Fruit fly (Drosophila melanogaster) whole organism, embryonic: Measurements from ENCODE around the gene CG4301.

Source experiments
- Abd-B ChIP-seq: fragments of 200-800 bp; sonication (Bioruptor generic); optimal IDR thresholded peaks from 2 replicates; lab custom pipeline; 2018; ENCODE audit warnings: missing biosample characterization, mild to moderate bottlenecking, missing genetic modification characterization, moderate library complexity
- Atf-2 ChIP-seq: fragments of 200-800 bp; sonication (Bioruptor generic); optimal IDR thresholded peaks from 2 replicates; lab custom pipeline; 2016; ENCODE audit warnings: missing biosample characterization, missing genetic modification characterization
- Atf3 ChIP-seq: fragments of 200-800 bp; sonication (Bioruptor generic); optimal IDR thresholded peaks from 3 replicates; lab custom pipeline; 2016; ENCODE audit warnings: missing biosample characterization, missing genetic modification characterization
- B-H1 ChIP-seq: fragments of 200-800 bp; sonication (Bioruptor generic); IDR thresholded peaks from 3 replicates; pipeline ENCODE4 v1.3.6; 2022; ENCODE audit warnings: missing biosample characterization, missing genetic modification characterization
- CG10431 ChIP-seq: fragments of 200-800 bp; sonication (Bioruptor generic); optimal IDR thresholded peaks from 3 replicates; lab custom pipeline; 2018; ENCODE audit warnings: missing biosample characterization, mild to moderate bottlenecking, missing genetic modification characterization
- CG10565 ChIP-seq: fragments of 200-800 bp; sonication (Bioruptor generic); optimal IDR thresholded peaks from 3 replicates; lab custom pipeline; 2016; ENCODE audit warnings: missing biosample characterization, mild to moderate bottlenecking, missing genetic modification characterization
- CG11560 ChIP-seq: fragments of 200-800 bp; sonication (Bioruptor generic); IDR thresholded peaks from 3 replicates; pipeline ENCODE4 v1.3.6; 2022; ENCODE audit warnings: missing biosample characterization, missing genetic modification characterization
- CG14014 ChIP-seq: fragments of 200-800 bp; sonication (Bioruptor generic); IDR thresholded peaks from 2 replicates; pipeline ENCODE4 v1.3.6; 2022; ENCODE audit warnings: missing biosample characterization, missing genetic modification characterization
- CG15696 ChIP-seq: fragments of 200-800 bp; sonication (Bioruptor generic); optimal IDR thresholded peaks from 2 replicates; lab custom pipeline; 2019; ENCODE audit warnings: missing biosample characterization, mild to moderate bottlenecking, missing genetic modification characterization, moderate library complexity
- CG2116 ChIP-seq: fragments of 200-800 bp; sonication (Bioruptor generic); optimal IDR thresholded peaks from 3 replicates; lab custom pipeline; 2018; ENCODE audit warnings: missing biosample characterization, mild to moderate bottlenecking, missing genetic modification characterization
- CG2202 ChIP-seq: fragments of 200-800 bp; sonication (Bioruptor generic); optimal IDR thresholded peaks from 2 replicates; lab custom pipeline; 2018; ENCODE audit warnings: missing biosample characterization, mild to moderate bottlenecking, missing genetic modification characterization
- CG31388 ChIP-seq: fragments of 200-800 bp; sonication (Bioruptor generic); optimal IDR thresholded peaks from 2 replicates; lab custom pipeline; 2016; ENCODE audit warnings: missing biosample characterization, missing genetic modification characterization
- CG3163 ChIP-seq: fragments of 200-800 bp; sonication (Bioruptor generic); optimal IDR thresholded peaks from 3 replicates; lab custom pipeline; 2016; ENCODE audit warnings: missing biosample characterization, missing genetic modification characterization
- CG4360 ChIP-seq: fragments of 200-800 bp; sonication (Bioruptor generic); IDR thresholded peaks from 2 replicates; pipeline ENCODE4 v1.3.6; 2022; ENCODE audit warnings: missing biosample characterization, missing genetic modification characterization
- CG4424 ChIP-seq: fragments of 200-800 bp; sonication (Bioruptor generic); optimal IDR thresholded peaks from 3 replicates; lab custom pipeline; 2016; ENCODE audit warnings: missing biosample characterization, missing genetic modification characterization
- CG4707 ChIP-seq: fragments of 200-800 bp; sonication (Bioruptor generic); optimal IDR thresholded peaks from 2 replicates; lab custom pipeline; 2018; ENCODE audit warnings: missing biosample characterization, mild to moderate bottlenecking, missing genetic modification characterization, moderate library complexity
- CG6272 ChIP-seq: fragments of 200-800 bp; sonication (Bioruptor generic); IDR thresholded peaks from 2 replicates; pipeline ENCODE4 v1.3.6; 2022; ENCODE audit warnings: missing biosample characterization, missing genetic modification characterization
- CG7372 ChIP-seq: fragments of 200-800 bp; sonication (Bioruptor generic); IDR thresholded peaks from 2 replicates; pipeline ENCODE4 v1.3.6; 2022; ENCODE audit warnings: missing biosample characterization, missing genetic modification characterization
- CG9215 ChIP-seq: fragments of 200-800 bp; sonication (Bioruptor generic); IDR thresholded peaks from 2 replicates; pipeline ENCODE4 v1.3.6; 2022; ENCODE audit warnings: missing biosample characterization, missing genetic modification characterization
- Doc3 ChIP-seq: fragments of 200-800 bp; sonication (Bioruptor generic); IDR thresholded peaks from 3 replicates; pipeline ENCODE4 v1.3.6; 2022; ENCODE audit warnings: missing biosample characterization, missing genetic modification characterization; ENCODE audit not compliant: partially characterized antibody
- HLH3B ChIP-seq: fragments of 200-800 bp; sonication (Bioruptor generic); IDR thresholded peaks from 2 replicates; pipeline ENCODE4 v1.3.6; 2022; ENCODE audit warnings: missing biosample characterization, missing genetic modification characterization
- Hand ChIP-seq: fragments of 200-800 bp; sonication (Bioruptor generic); optimal IDR thresholded peaks from 2 replicates; lab custom pipeline; 2017; ENCODE audit warnings: mild to moderate bottlenecking, missing biosample characterization, missing genetic modification reagents, missing genetic modification characterization
- Lpt ChIP-seq: fragments of >200 bp; optimal IDR thresholded peaks from 2 replicates; lab custom pipeline; 2018; ENCODE audit warnings: missing biosample characterization, missing genetic modification characterization
- MTF-1 ChIP-seq: fragments of 200-800 bp; sonication (Bioruptor generic); optimal IDR thresholded peaks from 2 replicates; lab custom pipeline; 2018; ENCODE audit warnings: missing biosample characterization, mild to moderate bottlenecking, missing genetic modification characterization, borderline replicate concordance
- Opbp ChIP-seq: fragments of 200-800 bp; sonication (Bioruptor generic); IDR thresholded peaks from 3 replicates; pipeline ENCODE4 v1.3.6; 2022; ENCODE audit warnings: missing biosample characterization, missing genetic modification characterization; ENCODE audit not compliant: partially characterized antibody
- PHDP ChIP-seq: fragments of 200-800 bp; sonication (Bioruptor generic); optimal IDR thresholded peaks from 3 replicates; lab custom pipeline; 2018; ENCODE audit warnings: missing biosample characterization, mild to moderate bottlenecking, missing genetic modification characterization, moderate library complexity
- Ravus ChIP-seq: fragments of 200-800 bp; sonication (Bioruptor generic); IDR thresholded peaks from 2 replicates; pipeline ENCODE4 v1.3.6; 2022; ENCODE audit warnings: missing biosample characterization, missing genetic modification characterization
- Scr ChIP-seq: fragments of 200-800 bp; sonication (Bioruptor generic); IDR thresholded peaks from 2 replicates; pipeline ENCODE4 v1.3.6; 2022; ENCODE audit warnings: missing biosample characterization, missing genetic modification characterization; ENCODE audit not compliant: partially characterized antibody
- Six4 ChIP-seq: fragments of 200-800 bp; sonication (Bioruptor generic); optimal IDR thresholded peaks from 2 replicates; lab custom pipeline; 2016; ENCODE audit warnings: missing biosample characterization, missing genetic modification characterization
- Sox100B ChIP-seq: fragments of 200-800 bp; sonication (Bioruptor generic); optimal IDR thresholded peaks from 3 replicates; lab custom pipeline; 2018; ENCODE audit warnings: missing biosample characterization, mild to moderate bottlenecking, missing genetic modification characterization
- ase ChIP-seq: fragments of 200-800 bp; sonication (Bioruptor generic); IDR thresholded peaks from 3 replicates; pipeline ENCODE4 v1.3.6; 2022; ENCODE audit warnings: missing biosample characterization, missing genetic modification characterization
- cato ChIP-seq: fragments of 200-800 bp; sonication (Bioruptor generic); optimal IDR thresholded peaks from 2 replicates; lab custom pipeline; 2016; ENCODE audit warnings: missing biosample characterization, missing genetic modification characterization, borderline replicate concordance
- dan ChIP-seq: fragments of 200-800 bp; sonication (Bioruptor generic); IDR thresholded peaks from 2 replicates; pipeline ENCODE4 v1.3.6; 2022; ENCODE audit warnings: missing biosample characterization, missing genetic modification characterization
- fd102C ChIP-seq: fragments of 200-800 bp; sonication (Bioruptor generic); optimal IDR thresholded peaks from 2 replicates; lab custom pipeline; 2018; ENCODE audit warnings: missing biosample characterization, mild to moderate bottlenecking, missing genetic modification characterization, moderate library complexity
- gsb ChIP-seq: fragments of 200-800 bp; sonication (Bioruptor generic); IDR thresholded peaks from 2 replicates; pipeline ENCODE4 v1.3.6; 2022; ENCODE audit warnings: missing biosample characterization, missing genetic modification characterization
- her ChIP-seq: fragments of 200-800 bp; sonication (Bioruptor generic); optimal IDR thresholded peaks from 2 replicates; lab custom pipeline; 2016; ENCODE audit warnings: missing biosample characterization, missing genetic modification characterization
- ind ChIP-seq: fragments of 200-800 bp; sonication (Bioruptor generic); optimal IDR thresholded peaks from 3 replicates; lab custom pipeline; 2016; ENCODE audit warnings: missing biosample characterization, missing genetic modification characterization
- insv ChIP-seq, 2 experiments: fragments of 200-800 bp; sonication (Bioruptor generic); optimal IDR thresholded peaks; 3 replicates each; lab custom pipeline; 2016 to 2018; ENCODE audit warnings: missing biosample characterization in 2 of 2, missing genetic modification characterization in 2 of 2
- jumu ChIP-seq: fragments of 200-800 bp; sonication (Bioruptor generic); optimal IDR thresholded peaks from 3 replicates; lab custom pipeline; 2016; ENCODE audit warnings: missing biosample characterization, missing genetic modification characterization
- luna ChIP-seq: fragments of 200-800 bp; sonication (Bioruptor generic); optimal IDR thresholded peaks from 2 replicates; lab custom pipeline; 2016; ENCODE audit warnings: missing biosample characterization, missing genetic modification characterization
- maf-S ChIP-seq: fragments of 200-800 bp; sonication (Bioruptor generic); optimal IDR thresholded peaks from 2 replicates; lab custom pipeline; 2016; ENCODE audit warnings: missing biosample characterization, missing genetic modification characterization
- mirr ChIP-seq: fragments of 200-800 bp; sonication (Bioruptor generic); optimal IDR thresholded peaks from 3 replicates; lab custom pipeline; 2018; ENCODE audit warnings: missing biosample characterization, mild to moderate bottlenecking, missing genetic modification characterization
- pan ChIP-seq, 4 experiments: fragments of >200 bp in 3 of 4; fragments of 200-800 bp in 1 of 4; sonication (Bioruptor generic) in 1 of 4; optimal IDR thresholded peaks in 3 of 4; IDR thresholded peaks in 1 of 4; 2 replicates each; pipeline versions ENCODE4 v1.3.6 to Lab custom; 2017 to 2022; ENCODE audit warnings: missing biosample characterization in 2 of 4, missing genetic modification characterization in 2 of 4, mixed read lengths in 1 of 4
- salm ChIP-seq: fragments of 200-800 bp; sonication (Bioruptor generic); optimal IDR thresholded peaks from 2 replicates; lab custom pipeline; 2018; ENCODE audit warnings: missing biosample characterization, mild to moderate bottlenecking, missing genetic modification characterization
- sens-2 ChIP-seq: fragments of 200-800 bp; sonication (Bioruptor generic); IDR thresholded peaks from 2 replicates; pipeline ENCODE4 v1.3.6; 2022; ENCODE audit warnings: missing biosample characterization, missing genetic modification characterization
- slbo ChIP-seq: fragments of 200-800 bp; sonication (Bioruptor generic); IDR thresholded peaks from 2 replicates; pipeline ENCODE4 v1.3.6; 2022; ENCODE audit warnings: missing biosample characterization, missing genetic modification characterization
- slou ChIP-seq: fragments of 200-800 bp; sonication (Bioruptor generic); optimal IDR thresholded peaks from 3 replicates; lab custom pipeline; 2016; ENCODE audit warnings: missing biosample characterization, missing genetic modification characterization
- sob ChIP-seq: fragments of 200-800 bp; sonication (Bioruptor generic); IDR thresholded peaks from 2 replicates; pipeline ENCODE4 v1.3.6; 2022; ENCODE audit warnings: missing biosample characterization, missing genetic modification characterization
- stc ChIP-seq: fragments of 200-800 bp; sonication (Bioruptor generic); IDR thresholded peaks from 2 replicates; pipeline ENCODE4 v1.3.6; 2022; ENCODE audit warnings: missing biosample characterization, missing genetic modification characterization
- tio ChIP-seq: fragments of 200-800 bp; sonication (Bioruptor generic); optimal IDR thresholded peaks from 2 replicates; lab custom pipeline; 2017; ENCODE audit warnings: missing biosample characterization, missing genetic modification characterization, inconsistent platforms
- vnd ChIP-seq: fragments of 200-800 bp; sonication (Bioruptor generic); IDR thresholded peaks from 3 replicates; pipeline ENCODE4 v1.3.6; 2022; ENCODE audit warnings: missing biosample characterization, missing genetic modification characterization; ENCODE audit not compliant: partially characterized antibody

Gene CG4301

dm6 chrX:16391397-16391796 is 13.9 kb upstream of the CG4301 start, which contains the start of the genes TH1 and mei-41 (continued):
- TF ChIP-seq insv (GFP tag; optimal IDR thresholded peaks at IDR 0.05; lab: Kevin White, UChicago) (peak in 1 of 2 experiments; percentile 48), CG11560 (tag; lab: Robert Waterston, UW) (peak; percentile 89), CG10431 (peak; percentile 51), her (GFP tag; lab: Kevin White, UChicago) (peak; percentile 7), dan (GFP tag; lab: Robert Waterston, UW) (peak; percentile 75; the same call in 1 of the 2 replicates), cato (GFP tag; lab: Kevin White, UChicago) (peak; percentile 74), Scr (peak; percentile 58), Atf-2 (GFP tag; lab: Kevin White, UChicago) (peak; percentile 19), CG2202 (peak; percentile 51), CG3163 (no peak), sens-2 (GFP tag; lab: Robert Waterston, UW) (peak; percentile 84), sob (peak; percentile 97), CG4424 (GFP tag; lab: Kevin White, UChicago) (peak; percentile 76), CG9215 (GFP tag; lab: Robert Waterston, UW) (peak; percentile 94), pan (optimal IDR thresholded peaks at IDR 0.05; lab: Kevin White, UChicago) (no peak), pan (GFP tag; optimal IDR thresholded peaks at IDR 0.05 in 1 of 2, IDR thresholded peaks at IDR 0.05 in 1 of 2) (peak in 1 of 2 experiments; percentile 96), Lpt (GFP tag; lab: Kevin White, UChicago) (no peak), Six4 (GFP tag; lab: Kevin White, UChicago) (peak; percentile 63), jumu (GFP tag; lab: Kevin White, UChicago) (peak; percentile 53), gsb (GFP tag; lab: Robert Waterston, UW) (peak; percentile 86), Atf3 (no peak), CG4707 (GFP tag; lab: Kevin White, UChicago) (peak; percentile 5), salm (tag; lab: Kevin White, UChicago) (peak; percentile 73), CG6272 (GFP tag; lab: Robert Waterston, UW) (peak; percentile 95), HLH3B (GFP tag; lab: Robert Waterston, UW) (peak; percentile 96), Doc3 (GFP tag; lab: Robert Waterston, UW) (no peak), Sox100B (no peak), CG14014 (GFP tag; lab: Robert Waterston, UW) (peak; percentile 96), Opbp (no peak), CG15696 (tag; lab: Kevin White, UChicago) (peak; percentile 93), CG10565 (GFP tag; lab: Kevin White, UChicago) (no peak), PHDP (tag; lab: Kevin White, UChicago) (peak; percentile 89), mirr (GFP tag; lab: Kevin White, UChicago) (no peak), luna (GFP tag; lab: Kevin White, UChicago) (no peak), maf-S (GFP tag; lab: Kevin White, UChicago) (no peak), vnd (GFP tag; lab: Robert Waterston, UW) (peak; percentile 48; the same call in 1 of the 3 replicates), ind (GFP tag; lab: Kevin White, UChicago) (peak; percentile 85), CG2116 (GFP tag; lab: Kevin White, UChicago) (peak; percentile 70), slbo (GFP tag; lab: Robert Waterston, UW) (peak; percentile 97), CG4360 (peak; percentile 72), B-H1 (GFP tag; lab: Robert Waterston, UW) (peak; percentile 93), MTF-1 (GFP tag; lab: Kevin White, UChicago) (peak; percentile 19), CG31388 (peak; percentile 78), fd102C (no peak), slou (GFP tag; lab: Kevin White, UChicago) (no peak), tio (no peak), ase (GFP tag; lab: Robert Waterston, UW) (peak; percentile 93), CG7372 (GFP tag; lab: Robert Waterston, UW) (peak; percentile 97), Abd-B (GFP tag; lab: Kevin White, UChicago) (peak; percentile 95), Hand (GFP tag; lab: Kevin White, UChicago) (peak; percentile 14), stc (GFP tag; lab: Robert Waterston, UW) (peak; percentile 89), Ravus (GFP tag; lab: Robert Waterston, UW) (peak; percentile 87)
